Fruit fly (Drosophila melanogaster) whole organism, embryonic: ENCODE measurements around the gene Irbp18.

Experiments
- ATbp ChIP-seq: fragments of 200-800 bp; sonication (Bioruptor generic); optimal IDR thresholded peaks from 2 replicates; lab custom pipeline; 2017; ENCODE audit warnings: missing biosample characterization, mild to moderate bottlenecking, missing genetic modification characterization, missing genetic modification reagents
- Blimp-1 ChIP-seq: fragments of 200-800 bp; sonication (Bioruptor generic); optimal IDR thresholded peaks from 3 replicates; lab custom pipeline; 2018; ENCODE audit warnings: missing biosample characterization, missing genetic modification characterization, mild to moderate bottlenecking, moderate library complexity, missing genetic modification reagents
- BtbVII ChIP-seq: fragments of 200-800 bp; sonication (Bioruptor generic); optimal IDR thresholded peaks from 3 replicates; lab custom pipeline; 2017; ENCODE audit warnings: missing biosample characterization, mild to moderate bottlenecking, missing genetic modification characterization
- CG10321 ChIP-seq: fragments of 200-800 bp; sonication (Bioruptor generic); IDR thresholded peaks from 2 replicates; pipeline ENCODE4 v1.3.6; 2022; ENCODE audit warnings: missing biosample characterization, missing genetic modification characterization
- CG10366 ChIP-seq: fragments of 200-800 bp; sonication (Bioruptor generic); IDR thresholded peaks from 2 replicates; pipeline ENCODE4 v1.3.6; 2022; ENCODE audit warnings: missing biosample characterization, missing genetic modification characterization
- CG11093 ChIP-seq: fragments of 200-800 bp; sonication (Bioruptor generic); IDR thresholded peaks from 3 replicates; pipeline ENCODE4 v1.3.6; 2022; ENCODE audit warnings: missing biosample characterization, missing genetic modification characterization
- CG12104 ChIP-seq: fragments of 200-800 bp; sonication (Bioruptor generic); optimal IDR thresholded peaks from 3 replicates; lab custom pipeline; 2016; ENCODE audit warnings: missing biosample characterization, missing genetic modification characterization
- CG14965 ChIP-seq: fragments of 200-800 bp; sonication (Bioruptor generic); optimal IDR thresholded peaks from 2 replicates; lab custom pipeline; 2016; ENCODE audit warnings: missing biosample characterization, missing genetic modification characterization, borderline replicate concordance
- CG16813 ChIP-seq: fragments of 200-800 bp; sonication (Bioruptor generic); IDR thresholded peaks from 3 replicates; pipeline ENCODE4 v1.3.6; 2022; ENCODE audit warnings: missing biosample characterization, missing genetic modification characterization; ENCODE audit not compliant: partially characterized antibody
- CG17361 ChIP-seq: fragments of 200-800 bp; sonication (Bioruptor generic); IDR thresholded peaks from 3 replicates; pipeline ENCODE4 v1.3.6; 2022; ENCODE audit warnings: missing biosample characterization, missing genetic modification characterization
- CG2199 ChIP-seq: fragments of 200-800 bp; sonication (Bioruptor generic); IDR thresholded peaks from 3 replicates; pipeline ENCODE4 v1.3.6; 2022; ENCODE audit warnings: missing biosample characterization, missing genetic modification characterization
- CG31441 ChIP-seq: fragments of 200-800 bp; sonication (Bioruptor generic); IDR thresholded peaks from 2 replicates; pipeline ENCODE4 v1.3.6; 2022; ENCODE audit warnings: missing biosample characterization, missing genetic modification characterization
- CG32772 ChIP-seq: fragments of 200-800 bp; sonication (Bioruptor generic); IDR thresholded peaks from 2 replicates; pipeline ENCODE4 v1.3.6; 2022; ENCODE audit warnings: missing biosample characterization, missing genetic modification characterization
- CG3847 ChIP-seq: fragments of 200-800 bp; sonication (Bioruptor generic); IDR thresholded peaks from 2 replicates; pipeline ENCODE4 v1.3.6; 2022; ENCODE audit warnings: missing biosample characterization, missing genetic modification characterization
- CG43689 ChIP-seq: fragments of 200-800 bp; sonication (Bioruptor generic); IDR thresholded peaks from 2 replicates; pipeline ENCODE4 v1.3.6; 2022; ENCODE audit warnings: missing biosample characterization, missing genetic modification characterization
- CG4404 ChIP-seq: fragments of 200-800 bp; sonication (Bioruptor generic); IDR thresholded peaks from 2 replicates; pipeline ENCODE4 v1.3.6; 2022; ENCODE audit warnings: missing biosample characterization, missing genetic modification characterization
- CG6272 ChIP-seq: fragments of 200-800 bp; sonication (Bioruptor generic); IDR thresholded peaks from 2 replicates; pipeline ENCODE4 v1.3.6; 2022; ENCODE audit warnings: missing biosample characterization, missing genetic modification characterization
- CG6683 ChIP-seq: fragments of 200-800 bp; sonication (Bioruptor generic); optimal IDR thresholded peaks from 2 replicates; lab custom pipeline; 2017; ENCODE audit warnings: missing biosample characterization, mild to moderate bottlenecking, missing genetic modification characterization, missing genetic modification reagents
- CG6765 ChIP-seq: fragments of 200-800 bp; sonication (Bioruptor generic); optimal IDR thresholded peaks from 3 replicates; lab custom pipeline; 2017; ENCODE audit warnings: missing biosample characterization, mild to moderate bottlenecking, missing genetic modification characterization
- CG7372 ChIP-seq: fragments of 200-800 bp; sonication (Bioruptor generic); IDR thresholded peaks from 2 replicates; pipeline ENCODE4 v1.3.6; 2022; ENCODE audit warnings: missing biosample characterization, missing genetic modification characterization
- CG7786 ChIP-seq: fragments of 200-800 bp; sonication (Bioruptor generic); optimal IDR thresholded peaks from 2 replicates; lab custom pipeline; 2016; ENCODE audit warnings: missing biosample characterization, missing genetic modification characterization
- CG8944 ChIP-seq: fragments of 200-800 bp; sonication (Bioruptor generic); optimal IDR thresholded peaks from 3 replicates; lab custom pipeline; 2016; ENCODE audit warnings: missing biosample characterization, missing genetic modification characterization
- CG9817 ChIP-seq: fragments of 200-800 bp; sonication (Bioruptor generic); optimal IDR thresholded peaks from 2 replicates; lab custom pipeline; 2018; ENCODE audit warnings: missing biosample characterization, mild to moderate bottlenecking, missing genetic modification characterization, moderate library complexity
- CrebB ChIP-seq: fragments of 200-800 bp; sonication (Bioruptor generic); optimal IDR thresholded peaks from 3 replicates; lab custom pipeline; 2018; ENCODE audit warnings: missing biosample characterization, mild to moderate bottlenecking, missing genetic modification characterization
- Doc2 ChIP-seq: fragments of 200-800 bp; sonication (Bioruptor generic); IDR thresholded peaks from 2 replicates; pipeline ENCODE4 v1.3.6; 2022; ENCODE audit warnings: missing biosample characterization, missing genetic modification characterization
- Hmr ChIP-seq: fragments of 200-800 bp; sonication (Bioruptor generic); optimal IDR thresholded peaks from 3 replicates; lab custom pipeline; 2017; ENCODE audit warnings: mild to moderate bottlenecking, missing biosample characterization, missing genetic modification reagents, missing genetic modification characterization
- Hsf ChIP-seq: fragments of 200-800 bp; sonication (Bioruptor generic); optimal IDR thresholded peaks from 3 replicates; lab custom pipeline; 2016; ENCODE audit warnings: missing biosample characterization, missing genetic modification characterization
- Kr ChIP-seq: fragments of 200-800 bp; sonication (Bioruptor generic); optimal IDR thresholded peaks from 2 replicates; lab custom pipeline; 2017; ENCODE audit warnings: missing biosample characterization, mild to moderate bottlenecking, missing genetic modification characterization
- Mrtf ChIP-seq: fragments of 200-800 bp; sonication (Bioruptor generic); IDR thresholded peaks from 3 replicates; pipeline ENCODE4 v1.3.6; 2022; ENCODE audit warnings: missing biosample characterization, missing genetic modification characterization
- NC2α ChIP-seq: fragments of 200-800 bp; sonication (Bioruptor generic); optimal IDR thresholded peaks from 2 replicates; lab custom pipeline; 2016; ENCODE audit warnings: missing biosample characterization, missing genetic modification characterization
- Neu2 ChIP-seq: fragments of 200-800 bp; sonication (Bioruptor generic); optimal IDR thresholded peaks from 3 replicates; lab custom pipeline; 2016; ENCODE audit warnings: missing biosample characterization, missing genetic modification characterization, borderline replicate concordance
- Pdp1 ChIP-seq, 2 experiments: fragments of 200-800 bp; sonication (Bioruptor generic); optimal IDR thresholded peaks; 3 replicates each; lab custom pipeline; 2016; ENCODE audit warnings: missing biosample characterization in 2 of 2, missing genetic modification characterization in 2 of 2, mild to moderate bottlenecking in 1 of 2, moderate library complexity in 1 of 2
- Side ChIP-seq: fragments of 200-800 bp; sonication (Bioruptor generic); optimal IDR thresholded peaks from 2 replicates; lab custom pipeline; 2016; ENCODE audit warnings: missing biosample characterization, missing genetic modification characterization
- bbx ChIP-seq: fragments of 200-800 bp; sonication (Bioruptor generic); IDR thresholded peaks from 2 replicates; pipeline ENCODE4 v1.3.6; 2022; ENCODE audit warnings: missing biosample characterization, missing genetic modification characterization; ENCODE audit not compliant: partially characterized antibody
- bcd ChIP-seq: fragments of 200-800 bp; sonication (Bioruptor generic); optimal IDR thresholded peaks from 2 replicates; lab custom pipeline; 2017; ENCODE audit warnings: missing biosample characterization, mild to moderate bottlenecking, missing genetic modification characterization
- caup ChIP-seq: fragments of 200-800 bp; sonication (Bioruptor generic); optimal IDR thresholded peaks from 3 replicates; lab custom pipeline; 2017; ENCODE audit warnings: missing biosample characterization, mild to moderate bottlenecking, missing genetic modification characterization, moderate library complexity; ENCODE audit not compliant: severe bottlenecking
- da ChIP-seq: fragments of 200-800 bp; sonication (Bioruptor generic); optimal IDR thresholded peaks from 2 replicates; lab custom pipeline; 2016; ENCODE audit warnings: missing biosample characterization, missing genetic modification characterization
- dan ChIP-seq: fragments of 200-800 bp; sonication (Bioruptor generic); IDR thresholded peaks from 2 replicates; pipeline ENCODE4 v1.3.6; 2022; ENCODE audit warnings: missing biosample characterization, missing genetic modification characterization
- dysf ChIP-seq: fragments of 200-800 bp; sonication (Bioruptor generic); IDR thresholded peaks from 3 replicates; pipeline ENCODE4 v1.3.6; 2022; ENCODE audit warnings: missing biosample characterization, missing genetic modification characterization
- esg ChIP-seq: fragments of 200-800 bp; sonication (Bioruptor generic); conservative IDR thresholded peaks from 2 replicates; pipeline ENCODE4 v1.3.6; 2022; ENCODE audit warnings: missing biosample characterization, missing genetic modification characterization
- grau ChIP-seq: fragments of 200-800 bp; optimal IDR thresholded peaks from 3 replicates; lab custom pipeline; 2019; ENCODE audit warnings: missing biosample characterization, mild to moderate bottlenecking, missing genetic modification characterization, moderate library complexity
- lmd ChIP-seq: fragments of 200-800 bp; sonication (Bioruptor generic); IDR thresholded peaks from 2 replicates; pipeline ENCODE4 v1.3.6; 2022; ENCODE audit warnings: missing biosample characterization, missing genetic modification characterization
- oc ChIP-seq: fragments of 200-800 bp; sonication (Bioruptor generic); optimal IDR thresholded peaks from 2 replicates; lab custom pipeline; 2018; ENCODE audit warnings: missing biosample characterization, mild to moderate bottlenecking, missing genetic modification characterization, moderate library complexity
- odd ChIP-seq: fragments of 200-800 bp; sonication (Bioruptor generic); optimal IDR thresholded peaks from 2 replicates; lab custom pipeline; 2017; ENCODE audit warnings: missing biosample characterization, mild to moderate bottlenecking, missing genetic modification characterization
- pros ChIP-seq: fragments of 200-800 bp; sonication (Bioruptor generic); optimal IDR thresholded peaks from 3 replicates; lab custom pipeline; 2019; ENCODE audit warnings: missing biosample characterization, mild to moderate bottlenecking, missing genetic modification characterization, moderate library complexity
- ro ChIP-seq: fragments of 200-800 bp; sonication (Bioruptor generic); IDR thresholded peaks from 2 replicates; pipeline ENCODE4 v1.3.6; 2022; ENCODE audit warnings: missing biosample characterization, missing genetic modification characterization
- run ChIP-seq: fragments of 200-800 bp; sonication (Bioruptor generic); optimal IDR thresholded peaks from 3 replicates; lab custom pipeline; 2018; ENCODE audit warnings: missing biosample characterization, mild to moderate bottlenecking, missing genetic modification characterization
- sima ChIP-seq: fragments of 200-800 bp; sonication (Bioruptor generic); optimal IDR thresholded peaks from 2 replicates; lab custom pipeline; 2016; ENCODE audit warnings: missing biosample characterization, missing genetic modification characterization
- slou ChIP-seq: fragments of 200-800 bp; sonication (Bioruptor generic); optimal IDR thresholded peaks from 3 replicates; lab custom pipeline; 2016; ENCODE audit warnings: missing biosample characterization, missing genetic modification characterization
- tgo ChIP-seq: fragments of 200-800 bp; sonication (Bioruptor generic); IDR thresholded peaks from 3 replicates; pipeline ENCODE4 v1.3.6; 2022; ENCODE audit warnings: missing biosample characterization, missing genetic modification characterization
- trh ChIP-seq: fragments of 200-800 bp; sonication (Bioruptor generic); optimal IDR thresholded peaks from 2 replicates; lab custom pipeline; 2016; ENCODE audit warnings: missing biosample characterization, missing genetic modification characterization
- vfl ChIP-seq: fragments of 200-800 bp; sonication (Bioruptor generic); optimal IDR thresholded peaks from 2 replicates; lab custom pipeline; 2016; ENCODE audit warnings: missing biosample characterization, missing genetic modification characterization
- zfh2 ChIP-seq: fragments of 200-800 bp; sonication (Bioruptor generic); optimal IDR thresholded peaks from 2 replicates; lab custom pipeline; 2016; ENCODE audit warnings: missing biosample characterization, missing genetic modification characterization

Irbp18 gene

dm6 chr3L:11107432-11107831 lies 9.4 kb upstream of the Irbp18 start, which contains the start of gene CG32073 (continued):
- TF ChIP-seq sima (GFP tag; lab: Kevin White, UChicago) (no peak), Hsf (GFP tag; lab: Kevin White, UChicago) (no peak), CG7372 (GFP tag; lab: Robert Waterston, UW) (no peak), Kr (GFP tag; lab: Kevin White, UChicago) (no peak), CG43689 (GFP tag; lab: Robert Waterston, UW) (no peak), da (GFP tag; lab: Kevin White, UChicago) (no peak), slou (GFP tag; lab: Kevin White, UChicago) (no peak), CG4404 (GFP tag; lab: Robert Waterston, UW) (no peak), CG32772 (GFP tag; lab: Robert Waterston, UW) (no peak), ro (no peak), caup (GFP tag; lab: Kevin White, UChicago) (peak; percentile 38), lmd (no peak), esg (no peak), CG2199 (GFP tag; lab: Robert Waterston, UW) (no peak), trh (GFP tag; lab: Kevin White, UChicago) (no peak), CG16813 (no peak), Side (GFP tag; lab: Kevin White, UChicago) (no peak), odd (no peak), Doc2 (GFP tag; lab: Robert Waterston, UW) (no peak), CG7786 (GFP tag; lab: Kevin White, UChicago) (no peak), CG10366 (GFP tag; lab: Robert Waterston, UW) (no peak), bcd (GFP tag; lab: Kevin White, UChicago) (no peak), BtbVII (GFP tag; lab: Kevin White, UChicago) (no peak), bbx (no peak), dan (no peak), CG6272 (GFP tag; lab: Robert Waterston, UW) (no peak), vfl (GFP tag; lab: Kevin White, UChicago) (no peak), tgo (no peak), CG6683 (GFP tag; lab: Kevin White, UChicago) (peak; percentile 40), NC2α (GFP tag; lab: Kevin White, UChicago) (no peak), CG10321 (GFP tag; lab: Robert Waterston, UW) (no peak), Blimp-1 (GFP tag; lab: Kevin White, UChicago) (no peak), CG11093 (GFP tag; lab: Robert Waterston, UW) (no peak), CG6765 (no peak), Hmr (GFP tag; lab: Kevin White, UChicago) (no peak), zfh2 (no peak), dysf (GFP tag; lab: Robert Waterston, UW) (no peak), pros (GFP tag; lab: Kevin White, UChicago) (no peak), grau (tag; lab: Kevin White, UChicago) (no peak), Pdp1 (GFP tag; optimal IDR thresholded peaks at IDR 0.05; lab: Kevin White, UChicago) (no peak), oc (tag; lab: Kevin White, UChicago) (no peak), CG9817 (tag; lab: Kevin White, UChicago) (no peak), CG3847 (GFP tag; lab: Robert Waterston, UW) (no peak), CG12104 (GFP tag; lab: Kevin White, UChicago) (no peak), CG17361 (GFP tag; lab: Robert Waterston, UW) (peak; percentile 53; the same call in 2 of the 3 replicates), run (no peak), Neu2 (GFP tag; lab: Kevin White, UChicago) (no peak), CG14965 (GFP tag; lab: Kevin White, UChicago) (no peak), ATbp (GFP tag; lab: Kevin White, UChicago) (peak; percentile 51), CG8944 (GFP tag; lab: Kevin White, UChicago) (no peak), CG31441 (GFP tag; lab: Robert Waterston, UW) (no peak), Mrtf (GFP tag; lab: Robert Waterston, UW) (no peak), CrebB (tag; lab: Kevin White, UChicago) (no peak)
